Fruit fly (Drosophila melanogaster) whole organism, wandering third instar larva: ENCODE results near the gene CG12299.
A peak's percentile ranks its signal among the peaks of the same experiment; 100 is the strongest.

Experiments
- Abd-B ChIP-seq: fragments of >200 bp; optimal IDR thresholded peaks from 2 replicates; lab custom pipeline; 2017; ENCODE audit warnings: missing biosample characterization, missing genetic modification characterization
- Dfd ChIP-seq: fragments of >200 bp; optimal IDR thresholded peaks from 2 replicates; lab custom pipeline; 2017; ENCODE audit warnings: missing biosample characterization, missing genetic modification characterization
- Hr78 ChIP-seq: fragments of >200 bp; optimal IDR thresholded peaks from 2 replicates; lab custom pipeline; 2017; ENCODE audit warnings: missing biosample characterization, missing genetic modification characterization
- Hr83 ChIP-seq: fragments of 200-300 bp; sonication (Bioruptor generic); optimal IDR thresholded peaks from 2 replicates; lab custom pipeline; 2016; ENCODE audit warnings: missing biosample characterization, mild to moderate bottlenecking, missing genetic modification characterization, moderate library complexity; ENCODE audit not compliant: poor library complexity, severe bottlenecking
- Rel ChIP-seq, 2 experiments: fragments of 200-800 bp; sonication (Bioruptor generic) in 1 of 2; optimal IDR thresholded peaks; 2 replicates in 1 of 2; 3 replicates in 1 of 2; lab custom pipeline; 2016 to 2019; ENCODE audit warnings: mild to moderate bottlenecking in 2 of 2, missing biosample characterization in 2 of 2, missing genetic modification characterization in 2 of 2, moderate library complexity in 1 of 2
- Sp1 ChIP-seq: fragments of 200-800 bp; sonication (Bioruptor generic); optimal IDR thresholded peaks from 3 replicates; lab custom pipeline; 2019; ENCODE audit warnings: missing biosample characterization, mild to moderate bottlenecking, missing genetic modification characterization, moderate library complexity
- brk ChIP-seq: fragments of 200-800 bp; sonication (Bioruptor generic); optimal IDR thresholded peaks from 2 replicates; lab custom pipeline; 2016; ENCODE audit warnings: missing biosample characterization, mild to moderate bottlenecking, missing genetic modification characterization
- fru ChIP-seq: fragments of 200-800 bp; sonication (Bioruptor generic); optimal IDR thresholded peaks from 3 replicates; lab custom pipeline; 2016; ENCODE audit warnings: missing biosample characterization, mild to moderate bottlenecking, missing genetic modification characterization
- lola ChIP-seq: fragments of >200 bp; optimal IDR thresholded peaks from 2 replicates; lab custom pipeline; 2017; ENCODE audit warnings: missing biosample characterization, missing genetic modification characterization
- rgr ChIP-seq: fragments of 200-800 bp; sonication (Bioruptor generic); optimal IDR thresholded peaks from 3 replicates; lab custom pipeline; 2016; ENCODE audit warnings: missing biosample characterization, mild to moderate bottlenecking, missing genetic modification characterization
- usp ChIP-seq: fragments of >200 bp; optimal IDR thresholded peaks from 2 replicates; lab custom pipeline; 2017; ENCODE audit warnings: missing biosample characterization, missing genetic modification characterization
- woc ChIP-seq: sonication (Bioruptor generic); optimal IDR thresholded peaks from 2 replicates; lab custom pipeline; 2016; ENCODE audit warnings: missing biosample characterization, mild to moderate bottlenecking, missing genetic modification characterization

dm6 chr2L:10759624-10760023 is 22.5 kb downstream of the CG12299 start:
- TF ChIP-seq woc = peak; percentile 37
- no peak for TF ChIP-seq Dfd (GFP tag; lab: Kevin White, UChicago)
- no peak for TF ChIP-seq lola (GFP tag; lab: Kevin White, UChicago)
- TF ChIP-seq rgr (GFP tag; lab: Kevin White, UChicago) = no peak
- no peak for TF ChIP-seq Hr83 (GFP tag; lab: Kevin White, UChicago)
- TF ChIP-seq brk (GFP tag; lab: Kevin White, UChicago) = no peak
- no peak for TF ChIP-seq usp
- no peak for TF ChIP-seq Sp1
- TF ChIP-seq Hr78 (GFP tag; lab: Kevin White, UChicago) = no peak
- TF ChIP-seq Rel (GFP tag; optimal IDR thresholded peaks at IDR 0.05; lab: Kevin White, UChicago) = no peak
- no peak for TF ChIP-seq Rel (tag; optimal IDR thresholded peaks at IDR 0.05; lab: Kevin White, UChicago)
- TF ChIP-seq fru = no peak
- TF ChIP-seq Abd-B (GFP tag; lab: Kevin White, UChicago) = no peak
